Worm (Caenorhabditis elegans) whole organism, mixed stage, embryonic: Measurements from ENCODE around the gene R02E12.4.

ENCODE experiments used
- M03D4.4 ChIP-seq: sonication (generic microtip); optimal IDR thresholded peaks from 2 replicates; lab custom pipeline; 2017; ENCODE audit warnings: mild to moderate bottlenecking, missing genetic modification characterization, missing compliant biosample characterization
- bed-3 ChIP-seq: fragments of 200-800 bp; sonication (Bioruptor generic); optimal IDR thresholded peaks from 3 replicates; lab custom pipeline; 2018; ENCODE audit warnings: mild to moderate bottlenecking, missing genetic modification characterization, moderate library complexity, missing compliant biosample characterization
- ceh-39 ChIP-seq: fragments of 150-350 bp; optimal IDR thresholded peaks from 2 replicates; lab custom pipeline; 2014; ENCODE audit warnings: missing biosample characterization, missing genetic modification characterization
- ceh-43 ChIP-seq: fragments of 200-800 bp; sonication (Bioruptor generic); optimal IDR thresholded peaks from 2 replicates; lab custom pipeline; 2018; ENCODE audit warnings: mild to moderate bottlenecking, missing genetic modification characterization, moderate library complexity, missing compliant biosample characterization
- ceh-83 ChIP-seq: fragments of 200-800 bp; sonication (Bioruptor generic); optimal IDR thresholded peaks from 2 replicates; lab custom pipeline; 2018; ENCODE audit warnings: mild to moderate bottlenecking, missing genetic modification characterization, missing compliant biosample characterization
- ces-1 ChIP-seq: fragments of 150-350 bp; optimal IDR thresholded peaks from 2 replicates; lab custom pipeline; 2014; ENCODE audit warnings: missing biosample characterization, missing genetic modification reagents, missing genetic modification characterization
- cnd-1 ChIP-seq: fragments of 200-800 bp; sonication (Bioruptor generic); optimal IDR thresholded peaks from 2 replicates; lab custom pipeline; 2018; ENCODE audit warnings: mild to moderate bottlenecking, missing genetic modification characterization, missing compliant biosample characterization
- drap-1 ChIP-seq: fragments of 200-800 bp; sonication (Bioruptor generic); optimal IDR thresholded peaks from 3 replicates; lab custom pipeline; 2018; ENCODE audit warnings: mild to moderate bottlenecking, missing genetic modification characterization, missing compliant biosample characterization
- elt-1 ChIP-seq: sonication (generic microtip); optimal IDR thresholded peaks from 2 replicates; lab custom pipeline; 2017; ENCODE audit warnings: missing genetic modification characterization, mild to moderate bottlenecking, missing compliant biosample characterization, antibody characterized with exemption, moderate library complexity, borderline replicate concordance; ENCODE audit not compliant: insufficient read depth
- elt-3 ChIP-seq: fragments of 150-350 bp; optimal IDR thresholded peaks from 2 replicates; lab custom pipeline; 2014; ENCODE audit warnings: missing biosample characterization, missing genetic modification characterization
- hlh-1 ChIP-seq: fragments of 150-350 bp; optimal IDR thresholded peaks from 2 replicates; lab custom pipeline; 2014; ENCODE audit warnings: missing biosample characterization, missing genetic modification reagents, missing genetic modification characterization
- lin-13 ChIP-seq: fragments of 150-350 bp; optimal IDR thresholded peaks from 2 replicates; lab custom pipeline; 2014; ENCODE audit warnings: missing biosample characterization, missing genetic modification characterization
- lin-32 ChIP-seq: fragments of 200-800 bp; sonication (Bioruptor generic); optimal IDR thresholded peaks from 2 replicates; lab custom pipeline; 2018; ENCODE audit warnings: mild to moderate bottlenecking, missing genetic modification characterization, missing compliant biosample characterization
- lsy-2 ChIP-seq: fragments of 150-350 bp; optimal IDR thresholded peaks from 2 replicates; lab custom pipeline; 2014; ENCODE audit warnings: missing biosample characterization, missing genetic modification characterization
- mab-5 ChIP-seq: fragments of 150-350 bp; optimal IDR thresholded peaks from 2 replicates; lab custom pipeline; 2014; ENCODE audit warnings: missing biosample characterization, missing genetic modification characterization
- mls-2 ChIP-seq: sonication (generic microtip); optimal IDR thresholded peaks from 2 replicates; lab custom pipeline; 2016; ENCODE audit warnings: mild to moderate bottlenecking, missing genetic modification characterization, moderate library complexity, missing compliant biosample characterization
- nhr-12 ChIP-seq: fragments of 150-350 bp; optimal IDR thresholded peaks from 2 replicates; lab custom pipeline; 2014; ENCODE audit warnings: missing biosample characterization, missing genetic modification characterization
- nhr-2 ChIP-seq: fragments of 150-350 bp; optimal IDR thresholded peaks from 2 replicates; lab custom pipeline; 2014; ENCODE audit warnings: missing biosample characterization, missing genetic modification characterization
- nhr-28 ChIP-seq: fragments of 150-350 bp; optimal IDR thresholded peaks from 2 replicates; lab custom pipeline; 2014; ENCODE audit warnings: missing biosample characterization, missing genetic modification characterization
- nhr-76 ChIP-seq: sonication (generic microtip); optimal IDR thresholded peaks from 2 replicates; lab custom pipeline; 2017; ENCODE audit warnings: missing biosample characterization, missing genetic modification characterization
- pha-4 ChIP-seq: fragments of 150-350 bp; optimal IDR thresholded peaks from 2 replicates; lab custom pipeline; 2018; ENCODE audit warnings: missing biosample characterization, missing genetic modification reagents, missing genetic modification characterization
- sem-2 ChIP-seq: fragments of 200-800 bp; sonication (Bioruptor generic); optimal IDR thresholded peaks from 2 replicates; lab custom pipeline; 2018; ENCODE audit warnings: mild to moderate bottlenecking, missing genetic modification characterization, missing compliant biosample characterization
- sptf-1 ChIP-seq: sonication (generic microtip); optimal IDR thresholded peaks from 2 replicates; lab custom pipeline; 2017; ENCODE audit warnings: mild to moderate bottlenecking, missing genetic modification characterization, moderate library complexity, missing compliant biosample characterization
- tbx-8 ChIP-seq: fragments of 200-800 bp; sonication (Bioruptor generic); optimal IDR thresholded peaks from 2 replicates; lab custom pipeline; 2018; ENCODE audit warnings: mild to moderate bottlenecking, missing genetic modification characterization, moderate library complexity, missing compliant biosample characterization
- unc-120 ChIP-seq: sonication (generic microtip); optimal IDR thresholded peaks from 2 replicates; lab custom pipeline; 2017; ENCODE audit warnings: missing genetic modification characterization, missing compliant biosample characterization; ENCODE audit not compliant: poor library complexity, severe bottlenecking
- unc-39 ChIP-seq: fragments of 150-350 bp; optimal IDR thresholded peaks from 2 replicates; lab custom pipeline; 2014; ENCODE audit warnings: missing biosample characterization, missing genetic modification characterization
- unc-62 ChIP-seq: fragments of 150-350 bp; optimal IDR thresholded peaks from 2 replicates; lab custom pipeline; 2014; ENCODE audit warnings: missing biosample characterization, missing genetic modification reagents, missing genetic modification characterization
- zip-8 ChIP-seq: fragments of 150-350 bp; optimal IDR thresholded peaks from 2 replicates; lab custom pipeline; 2014; ENCODE audit warnings: missing biosample characterization, missing genetic modification characterization
- ztf-11 ChIP-seq: fragments of 150-350 bp; optimal IDR thresholded peaks from 2 replicates; lab custom pipeline; 2014; ENCODE audit warnings: missing biosample characterization, missing genetic modification characterization

Gene R02E12.4

ce11 chrX:3970786-3971185 is 34.3 kb upstream of the R02E12.4 start:
- no peak for TF ChIP-seq tbx-8 (GFP tag; lab: Kevin White, UChicago)
- TF ChIP-seq zip-8 (tag; lab: Kevin White, UChicago): peak; percentile 98
- TF ChIP-seq nhr-2 (tag; lab: Kevin White, UChicago): peak; percentile 83

- no peak for TF ChIP-seq elt-3 (tag; lab: Kevin White, UChicago)
- TF ChIP-seq pha-4: no peak
- no peak for TF ChIP-seq ceh-39 (tag; lab: Kevin White, UChicago)
- TF ChIP-seq ces-1: no peak
- TF ChIP-seq nhr-12 (tag; lab: Kevin White, UChicago): no peak
- TF ChIP-seq lin-32: no peak
- no peak for TF ChIP-seq lsy-2 (tag; lab: Kevin White, UChicago)
- no peak for TF ChIP-seq M03D4.4 (tag; lab: Kevin White, UChicago)
- TF ChIP-seq ceh-43 (GFP tag; lab: Kevin White, UChicago): no peak
- no peak for TF ChIP-seq nhr-76 (tag; lab: Kevin White, UChicago)
- no peak for TF ChIP-seq elt-1 (tag; lab: Kevin White, UChicago)
- no peak for TF ChIP-seq sem-2 (GFP tag; lab: Kevin White, UChicago)
- no peak for TF ChIP-seq ztf-11 (tag; lab: Kevin White, UChicago)
- no peak for TF ChIP-seq bed-3 (GFP tag; lab: Kevin White, UChicago)
- TF ChIP-seq lin-13 (tag; lab: Kevin White, UChicago): no peak
- no peak for TF ChIP-seq unc-39 (tag; lab: Kevin White, UChicago)
- no peak for TF ChIP-seq zip-8 (tag; lab: Kevin White, UChicago)
- TF ChIP-seq ceh-83 (GFP tag; lab: Kevin White, UChicago): no peak
- TF ChIP-seq mab-5 (tag; lab: Kevin White, UChicago): no peak
Measured at ce11 chrX:3973534-3973933, 31.6 kb upstream of the R02E12.4 start, which contains the start of gene C16B8.4. C16B8.4 (minus strand) TSS chrX:3973634.

- TF ChIP-seq ceh-39 (tag; lab: Kevin White, UChicago) (no peak), nhr-2 (tag; lab: Kevin White, UChicago) (peak; percentile 39), hlh-1 (tag; lab: Kevin White, UChicago) (peak; percentile 87)
Measured at ce11 chrX:3974160-3974559, 31.0 kb upstream of the R02E12.4 start.

- no peak for TF ChIP-seq unc-120 (tag; lab: Kevin White, UChicago)
- TF ChIP-seq hlh-1 (tag; lab: Kevin White, UChicago): peak; percentile 81
- no peak for TF ChIP-seq drap-1 (GFP tag; lab: Kevin White, UChicago)
- peak; percentile 77 for TF ChIP-seq unc-62 (GFP tag; lab: Kevin White, UChicago)
Measured at ce11 chrX:3976755-3977154, 28.4 kb upstream of the R02E12.4 start.

- TF ChIP-seq zip-8 (tag; lab: Kevin White, UChicago): peak; percentile 92
- peak; percentile 83 for TF ChIP-seq nhr-2 (tag; lab: Kevin White, UChicago)
- no peak for TF ChIP-seq mab-5 (tag; lab: Kevin White, UChicago)
- no peak for TF ChIP-seq sptf-1
- no peak for TF ChIP-seq ceh-83 (GFP tag; lab: Kevin White, UChicago)
- TF ChIP-seq lin-32: no peak
- TF ChIP-seq mls-2 (tag; lab: Kevin White, UChicago): peak; percentile 37
- no peak for TF ChIP-seq ces-1
- no peak for TF ChIP-seq nhr-76 (tag; lab: Kevin White, UChicago)
- TF ChIP-seq ceh-43 (GFP tag; lab: Kevin White, UChicago): no peak
- TF ChIP-seq cnd-1 (tag; lab: Kevin White, UChicago): no peak
- TF ChIP-seq nhr-12 (tag; lab: Kevin White, UChicago): no peak
- TF ChIP-seq unc-39 (tag; lab: Kevin White, UChicago): no peak
- no peak for TF ChIP-seq lin-13 (tag; lab: Kevin White, UChicago)
- TF ChIP-seq nhr-28 (tag; lab: Kevin White, UChicago): no peak
- no peak for TF ChIP-seq sem-2 (GFP tag; lab: Kevin White, UChicago)
Measured at ce11 chrX:3977271-3977670, 27.8 kb upstream of the R02E12.4 start.

- TF ChIP-seq nhr-12 (tag; lab: Kevin White, UChicago): no peak
- TF ChIP-seq ces-1: peak; percentile 66
Measured at ce11 chrX:3979146-3979545, 26.0 kb upstream of the R02E12.4 start.
